Fruit fly (Drosophila melanogaster): ENCODE results near the gene GMF.

GMF gene

DNA sequence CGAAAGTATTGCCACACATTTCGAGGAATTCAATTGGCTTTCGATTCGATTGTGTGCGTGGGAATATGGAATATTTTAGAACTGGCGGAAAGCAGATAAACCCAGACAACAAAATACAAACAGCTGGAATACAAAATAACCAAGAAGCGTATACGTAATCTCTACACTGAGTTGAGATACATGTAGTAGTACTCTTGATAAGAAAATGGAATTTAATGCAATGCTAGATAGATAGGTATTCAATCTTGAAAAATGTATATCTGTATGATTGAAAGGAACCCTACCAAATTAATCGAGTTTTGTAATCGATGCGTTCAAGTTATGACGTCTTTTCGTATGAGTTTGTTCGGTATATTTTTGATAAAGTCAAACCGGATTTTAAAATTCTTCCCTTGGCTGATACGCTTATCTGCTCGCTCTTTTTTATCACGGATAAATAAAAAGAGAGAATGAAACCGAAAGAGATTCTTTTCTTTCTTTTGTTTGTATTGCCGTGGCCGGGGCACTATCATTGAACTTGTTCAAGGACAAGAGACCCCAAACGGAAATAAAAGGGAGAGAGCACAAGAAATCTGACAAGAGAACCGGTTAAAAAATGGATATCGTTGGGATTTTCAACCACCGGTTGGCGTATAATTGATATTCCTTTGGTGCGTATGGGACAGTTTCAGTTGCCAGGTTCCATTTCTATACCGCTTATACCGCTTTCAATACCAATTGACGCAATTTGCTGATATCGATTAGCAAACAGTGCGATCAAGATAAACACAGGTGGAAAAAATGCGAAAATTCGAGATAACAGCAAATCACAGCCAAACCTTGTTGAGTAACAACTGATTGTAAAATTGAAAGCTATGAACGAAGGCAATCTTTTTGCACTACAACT, 47.3 kb downstream of the GMF start (continued):
- TF ChIP-seq CG34224 (GFP tag; IDR thresholded peaks at IDR 0.05; ENCODE audit: partially characterized antibody) (no peak), CG33213 (GFP tag; optimal IDR thresholded peaks at IDR 0.05) (no peak), BtbVII (GFP tag; optimal IDR thresholded peaks at IDR 0.05) (peak; percentile 16), hb (GFP tag; IDR thresholded peaks at IDR 0.05; ENCODE audit: partially characterized antibody) (no peak), disco-r (GFP tag; optimal IDR thresholded peaks at IDR 0.05) (no peak), Oli (tag; optimal IDR thresholded peaks at IDR 0.05) (no peak), amos (GFP tag; IDR thresholded peaks at IDR 0.05; ENCODE audit: partially characterized antibody) (no peak), prd (optimal IDR thresholded peaks at IDR 0.05) (no peak), prd (GFP tag; IDR thresholded peaks at IDR 0.05) (no peak), gem (tag; optimal IDR thresholded peaks at IDR 0.05) (peak; percentile 76), CG10209 (GFP tag; optimal IDR thresholded peaks at IDR 0.05) (no peak), grau (tag; optimal IDR thresholded peaks at IDR 0.05) (no peak), Atf6 (GFP tag; IDR thresholded peaks at IDR 0.05) (no peak; the same call in 1 of the 2 replicates), CG2199 (GFP tag; IDR thresholded peaks at IDR 0.05) (peak; percentile 70; the same call in 1 of the 3 replicates), CG14050 (GFP tag; IDR thresholded peaks at IDR 0.05) (no peak), tap (tag; optimal IDR thresholded peaks at IDR 0.05) (no peak), Dip3 (GFP tag; optimal IDR thresholded peaks at IDR 0.05) (no peak), Hand (GFP tag; optimal IDR thresholded peaks at IDR 0.05) (no peak), tgo (GFP tag; IDR thresholded peaks at IDR 0.05) (no peak), Trl (optimal IDR thresholded peaks at IDR 0.05) (peak in 1 of 2 experiments; percentile 35), Trl (GFP tag; optimal IDR thresholded peaks at IDR 0.05) (no peak), CG7963 (GFP tag; IDR thresholded peaks at IDR 0.05; ENCODE audit: partially characterized antibody) (no peak), exex (tag; optimal IDR thresholded peaks at IDR 0.05) (peak; percentile 66), fd96Cb (tag; optimal IDR thresholded peaks at IDR 0.05) (no peak), ftz-f1 (GFP tag; optimal IDR thresholded peaks at IDR 0.05) (peak; percentile 8), CG7928 (GFP tag; optimal IDR thresholded peaks at IDR 0.05) (no peak), trh (GFP tag; optimal IDR thresholded peaks at IDR 0.05) (no peak), CG9727 (GFP tag; optimal IDR thresholded peaks at IDR 0.05) (no peak), B-H2 (GFP tag; optimal IDR thresholded peaks at IDR 0.05) (no peak), onecut (GFP tag; IDR thresholded peaks at IDR 0.05) (no peak), Pdp1 (GFP tag; optimal IDR thresholded peaks at IDR 0.05) (peak in 1 of 2 experiments; percentile 87), Blimp-1 (GFP tag; optimal IDR thresholded peaks at IDR 0.05) (peak; percentile 16), nom (GFP tag; optimal IDR thresholded peaks at IDR 0.05) (peak; percentile 78), Oaz (GFP tag; IDR thresholded peaks at IDR 0.05) (no peak), nerfin-1 (tag; optimal IDR thresholded peaks at IDR 0.05) (no peak), mirr (GFP tag; optimal IDR thresholded peaks at IDR 0.05) (peak; percentile 95), CG14441 (GFP tag; IDR thresholded peaks at IDR 0.05) (no peak)

All from whole organism, embryonic.